Worm (Caenorhabditis elegans): ENCODE results near the gene F41C3.2.
"Not testable (repeated sequence)": the region's sequence is repeated elsewhere in the genome, so short reads cannot be mapped to it uniquely, and the experiment has no call there.

DNA sequence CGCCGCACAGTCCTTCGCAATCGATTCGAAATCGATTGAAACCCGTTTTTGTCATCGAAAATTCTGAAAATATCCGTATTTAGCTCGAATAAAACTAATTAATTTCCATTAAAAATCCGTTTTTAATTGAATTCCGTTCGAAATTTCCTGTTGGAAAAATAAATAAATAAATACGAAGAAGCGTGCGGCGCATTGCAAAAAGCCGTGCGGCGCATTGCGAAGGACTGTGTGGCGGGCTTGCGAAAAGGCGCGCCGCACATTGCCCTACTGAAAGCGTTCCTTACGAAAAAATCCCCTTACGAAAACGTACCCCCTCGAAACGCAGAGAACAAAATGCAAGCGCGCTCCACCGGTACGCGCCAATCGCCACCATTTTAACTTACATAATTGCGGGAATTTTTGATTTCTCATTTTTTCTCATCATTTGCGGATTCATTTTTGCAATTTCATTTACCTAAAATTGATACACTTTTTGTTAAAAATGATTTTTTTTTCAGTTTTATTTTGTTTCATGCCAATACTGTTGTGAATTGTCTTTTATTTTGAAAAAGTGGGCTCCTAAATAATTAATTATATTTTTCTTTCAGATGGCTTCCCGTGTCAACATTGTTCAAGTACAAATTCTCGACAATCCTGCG is 48.2 kb upstream of the F41C3.2 start, which contains the start of gene unc-85:
- not testable (repeated sequence) for TF ChIP-seq hmbx-1 (tag; optimal IDR thresholded peaks at IDR 0.05); ama-1 (optimal IDR thresholded peaks at IDR 0.05); ceh-36 (tag; optimal IDR thresholded peaks at IDR 0.05); ceh-13 (GFP tag; optimal IDR thresholded peaks at IDR 0.05); tra-4 (tag; optimal IDR thresholded peaks at IDR 0.05)
- TF ChIP-seq tbx-37 (GFP tag; conservative IDR thresholded peaks at IDR 0.05) (peak; percentile 45; the same call in 1 of the 2 replicates), hnd-1 (tag; optimal IDR thresholded peaks at IDR 0.05) (peak; percentile 25), ets-7 (tag; optimal IDR thresholded peaks at IDR 0.05) (peak; percentile 58), aly-1 (tag; optimal IDR thresholded peaks at IDR 0.05) (peak; percentile 44), F13C5.2 (tag; optimal IDR thresholded peaks at IDR 0.05) (peak; percentile 81), tbx-11 (GFP tag; IDR thresholded peaks at IDR 0.05) (peak; percentile 68), B0310.2 (tag; optimal IDR thresholded peaks at IDR 0.05) (peak; percentile 18)
